Fruit fly (Drosophila melanogaster): ENCODE data around the gene CG1677.

DNA sequence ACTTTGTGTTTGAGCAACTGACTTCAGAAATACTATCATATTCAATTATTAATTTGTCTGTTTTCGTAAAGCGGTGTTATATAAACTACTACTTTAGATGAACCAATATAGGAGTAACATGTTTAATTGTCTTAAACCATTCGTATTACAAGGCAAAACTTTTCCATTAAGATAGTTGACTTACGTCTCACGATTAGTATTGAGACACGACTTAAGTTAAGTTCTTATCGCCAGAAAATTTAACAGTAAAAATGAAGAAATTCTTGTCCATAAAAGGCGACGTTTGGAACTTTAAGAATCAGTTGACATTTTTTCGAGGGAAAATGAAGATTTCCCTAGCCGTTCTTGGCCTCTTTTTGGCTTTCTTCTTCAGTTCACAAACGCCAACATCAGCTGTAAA lies 8.0 kb upstream of the CG1677 start, which contains the start of gene CG42705:
- no peak for TF ChIP-seq CG8478 (optimal IDR thresholded peaks at IDR 0.05)
- no peak for TF ChIP-seq CTCF (optimal IDR thresholded peaks at IDR 0.05)
